Fruit fly (Drosophila melanogaster) whole organism, larva: ENCODE results near the gene CG1835.
"Not testable (repeated sequence)": the region's sequence is repeated elsewhere in the genome, so short reads cannot be mapped to it uniquely, and the experiment has no call there.

ENCODE experiments used
- noc ChIP-seq: fragments of 200-800 bp; sonication (Bioruptor generic); optimal IDR thresholded peaks from 3 replicates; lab custom pipeline; 2019; ENCODE audit warnings: missing biosample characterization, mild to moderate bottlenecking, missing genetic modification characterization, moderate library complexity

The CG1835 gene

dm6 chrX:20661612-20662228 is at the start of gene CG1835:
Gene CG1835, plus strand, starts transcription at chrX:20661917.
- TF ChIP-seq noc: no peak

dm6 chrX:20612979-20613378 is 48.7 kb upstream of the CG1835 start:
- no peak for TF ChIP-seq noc

- no peak for TF ChIP-seq noc
Measured at dm6 chrX:20623673-20624072, 38.0 kb upstream of the CG1835 start, which contains the start of gene RunxA. Gene RunxA, minus strand, starts transcription at chrX:20623773.

- no peak for TF ChIP-seq noc
Measured at dm6 chrX:20629360-20629759, 32.4 kb upstream of the CG1835 start.

- no peak for TF ChIP-seq noc
Measured at dm6 chrX:20631160-20631559, 30.6 kb upstream of the CG1835 start.

- TF ChIP-seq noc: no peak
Measured at dm6 chrX:20632115-20632514, 29.6 kb upstream of the CG1835 start.

dm6 chrX:20636724-20637123 is 25.0 kb upstream of the CG1835 start:
- TF ChIP-seq noc: no peak

- TF ChIP-seq noc: no peak
Measured at dm6 chrX:20638054-20638453, 23.7 kb upstream of the CG1835 start.

dm6 chrX:20643385-20643784 is 18.3 kb upstream of the CG1835 start:
- TF ChIP-seq noc: no peak

- TF ChIP-seq noc: no peak
Measured at dm6 chrX:20643964-20644363, 17.8 kb upstream of the CG1835 start.

- no peak for TF ChIP-seq noc
Measured at dm6 chrX:20646223-20646622, 15.5 kb upstream of the CG1835 start.

dm6 chrX:20652353-20652752 is 9.4 kb upstream of the CG1835 start:
- TF ChIP-seq noc: no peak

- TF ChIP-seq noc: no peak
Measured at dm6 chrX:20654954-20655391, 6.7 kb upstream of the CG1835 start.

- TF ChIP-seq noc: peak; percentile 78
Measured at dm6 chrX:20656535-20657350, 5.0 kb upstream of the CG1835 start, which contains the start of gene Cyp6v1. Gene Cyp6v1, plus strand, starts transcription at chrX:20657122.

dm6 chrX:20658627-20659026 is 3.1 kb upstream of the CG1835 start:
- TF ChIP-seq noc: no peak

dm6 chrX:20662919-20663557 is 1.3 kb downstream of the CG1835 start:
- no peak for TF ChIP-seq noc

dm6 chrX:20666356-20666755 is 4.6 kb downstream of the CG1835 start:
- no peak for TF ChIP-seq noc

- TF ChIP-seq noc: not testable (repeated sequence)
Measured at dm6 chrX:20676963-20677362, 15.2 kb downstream of the CG1835 start, which contains the start of gene hydra. Gene hydra, minus strand, starts transcription at chrX:20677063.
